Fruit fly (Drosophila melanogaster): Measurements from ENCODE around the gene CG18808.

DNA sequence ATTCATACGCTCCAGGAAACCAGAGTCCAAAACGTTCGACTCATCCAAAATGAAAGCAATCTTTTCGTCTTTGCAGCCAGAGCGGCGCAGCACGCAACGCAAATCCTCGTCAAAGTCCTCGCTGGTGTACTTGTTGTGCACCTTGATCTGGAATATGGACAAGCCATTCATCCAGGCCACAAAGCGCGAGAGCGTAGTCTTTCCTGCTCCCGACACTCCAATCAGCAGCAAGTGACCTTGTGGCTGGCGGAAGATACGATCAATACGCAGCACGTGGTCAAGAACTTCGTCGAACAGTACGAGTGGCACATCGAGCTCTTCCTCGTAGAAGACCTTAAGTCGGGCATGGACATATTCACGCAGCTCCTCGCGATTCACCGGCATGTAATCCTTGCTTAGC lies 7.0 kb upstream of the CG18808 start:
- TF ChIP-seq CrebA (GFP tag; optimal IDR thresholded peaks at IDR 0.05; ENCODE audit: borderline replicate concordance) (no peak), psq (GFP tag; optimal IDR thresholded peaks at IDR 0.05) (no peak), br (GFP tag; optimal IDR thresholded peaks at IDR 0.05) (no peak)
